Worm (Caenorhabditis elegans) whole organism, L1 larva: ENCODE measurements around the gene str-64.

Experiments used
- elt-2 ChIP-seq: sonication (generic microtip); optimal IDR thresholded peaks from 2 replicates; lab custom pipeline; 2016; ENCODE audit warnings: missing genetic modification characterization, mild to moderate bottlenecking, inconsistent platforms, missing compliant biosample characterization, missing genetic modification reagents
- ets-5 ChIP-seq: fragments of 200-800 bp; sonication (Bioruptor generic); IDR thresholded peaks from 2 replicates; pipeline ENCODE4 v1.3.6; 2022; ENCODE audit warnings: missing genetic modification characterization, missing compliant biosample characterization
- lin-39 ChIP-seq: fragments of 150-350 bp; optimal IDR thresholded peaks from 2 replicates; lab custom pipeline; 2014; ENCODE audit warnings: missing biosample characterization, missing genetic modification reagents, missing genetic modification characterization
- nhr-77 ChIP-seq: fragments of 150-350 bp; optimal IDR thresholded peaks from 2 replicates; lab custom pipeline; 2014; ENCODE audit warnings: missing biosample characterization, missing genetic modification characterization
- sup-37 ChIP-seq: fragments of 200-800 bp; sonication (Bioruptor generic); optimal IDR thresholded peaks from 2 replicates; lab custom pipeline; 2018; ENCODE audit warnings: mild to moderate bottlenecking, missing genetic modification characterization, missing compliant biosample characterization
- unc-62 ChIP-seq: fragments of 150-350 bp; optimal IDR thresholded peaks from 2 replicates; lab custom pipeline; 2014; ENCODE audit warnings: missing biosample characterization, missing genetic modification reagents, missing genetic modification characterization

- TF ChIP-seq sup-37 (GFP tag; lab: Kevin White, UChicago) = no peak
- no peak for TF ChIP-seq unc-62 (GFP tag; lab: Kevin White, UChicago)
- no peak for TF ChIP-seq elt-2 (tag; lab: Kevin White, UChicago)
- TF ChIP-seq lin-39 (tag; lab: Kevin White, UChicago) = no peak
- no peak for TF ChIP-seq nhr-77 (tag; lab: Kevin White, UChicago)
- TF ChIP-seq ets-5 (GFP tag; lab: Robert Waterston, UW) = no peak
Observed at ce11 chrV:3260075-3260474, 23.0 kb upstream of the str-64 start, which contains the start of gene srbc-5.
